Worm (Caenorhabditis elegans) whole organism, mixed stage, embryonic: Measurements from ENCODE around the gene C14A11.5.

Experiments used
- bed-3 ChIP-seq: fragments of 200-800 bp; sonication (Bioruptor generic); optimal IDR thresholded peaks from 3 replicates; lab custom pipeline; 2018; ENCODE audit warnings: mild to moderate bottlenecking, missing genetic modification characterization, moderate library complexity, missing compliant biosample characterization
- blmp-1 ChIP-seq: fragments of 150-350 bp; optimal IDR thresholded peaks from 2 replicates; lab custom pipeline; 2014; ENCODE audit warnings: missing biosample characterization, missing genetic modification characterization
- ceh-43 ChIP-seq: fragments of 200-800 bp; sonication (Bioruptor generic); optimal IDR thresholded peaks from 2 replicates; lab custom pipeline; 2018; ENCODE audit warnings: mild to moderate bottlenecking, missing genetic modification characterization, moderate library complexity, missing compliant biosample characterization
- ceh-83 ChIP-seq: fragments of 200-800 bp; sonication (Bioruptor generic); optimal IDR thresholded peaks from 2 replicates; lab custom pipeline; 2018; ENCODE audit warnings: mild to moderate bottlenecking, missing genetic modification characterization, missing compliant biosample characterization
- ces-1 ChIP-seq: fragments of 150-350 bp; optimal IDR thresholded peaks from 2 replicates; lab custom pipeline; 2014; ENCODE audit warnings: missing biosample characterization, missing genetic modification reagents, missing genetic modification characterization
- cnd-1 ChIP-seq: fragments of 200-800 bp; sonication (Bioruptor generic); optimal IDR thresholded peaks from 2 replicates; lab custom pipeline; 2018; ENCODE audit warnings: mild to moderate bottlenecking, missing genetic modification characterization, missing compliant biosample characterization
- drap-1 ChIP-seq: fragments of 200-800 bp; sonication (Bioruptor generic); optimal IDR thresholded peaks from 3 replicates; lab custom pipeline; 2018; ENCODE audit warnings: mild to moderate bottlenecking, missing genetic modification characterization, missing compliant biosample characterization
- elt-1 ChIP-seq: sonication (generic microtip); optimal IDR thresholded peaks from 2 replicates; lab custom pipeline; 2017; ENCODE audit warnings: missing genetic modification characterization, mild to moderate bottlenecking, missing compliant biosample characterization, antibody characterized with exemption, moderate library complexity, borderline replicate concordance; ENCODE audit not compliant: insufficient read depth
- elt-3 ChIP-seq: fragments of 150-350 bp; optimal IDR thresholded peaks from 2 replicates; lab custom pipeline; 2014; ENCODE audit warnings: missing biosample characterization, missing genetic modification characterization
- flh-1 ChIP-seq: fragments of 200-800 bp; sonication (Bioruptor generic); optimal IDR thresholded peaks from 2 replicates; lab custom pipeline; 2018; ENCODE audit warnings: mild to moderate bottlenecking, missing genetic modification characterization, moderate library complexity, missing compliant biosample characterization
- ham-2 ChIP-seq: fragments of 200-800 bp; sonication (Bioruptor generic); optimal IDR thresholded peaks from 2 replicates; lab custom pipeline; 2018; ENCODE audit warnings: mild to moderate bottlenecking, missing genetic modification characterization, missing compliant biosample characterization
- lin-13 ChIP-seq: fragments of 150-350 bp; optimal IDR thresholded peaks from 2 replicates; lab custom pipeline; 2014; ENCODE audit warnings: missing biosample characterization, missing genetic modification characterization
- lsy-2 ChIP-seq: fragments of 150-350 bp; optimal IDR thresholded peaks from 2 replicates; lab custom pipeline; 2014; ENCODE audit warnings: missing biosample characterization, missing genetic modification characterization
- mab-5 ChIP-seq: fragments of 150-350 bp; optimal IDR thresholded peaks from 2 replicates; lab custom pipeline; 2014; ENCODE audit warnings: missing biosample characterization, missing genetic modification characterization
- mls-2 ChIP-seq: sonication (generic microtip); optimal IDR thresholded peaks from 2 replicates; lab custom pipeline; 2016; ENCODE audit warnings: mild to moderate bottlenecking, missing genetic modification characterization, moderate library complexity, missing compliant biosample characterization
- sem-2 ChIP-seq: fragments of 200-800 bp; sonication (Bioruptor generic); optimal IDR thresholded peaks from 2 replicates; lab custom pipeline; 2018; ENCODE audit warnings: mild to moderate bottlenecking, missing genetic modification characterization, missing compliant biosample characterization
- snpc-4 ChIP-seq: fragments of 150-350 bp; optimal IDR thresholded peaks from 2 replicates; lab custom pipeline; 2014; ENCODE audit warnings: missing biosample characterization, missing genetic modification characterization
- sptf-1 ChIP-seq: sonication (generic microtip); optimal IDR thresholded peaks from 2 replicates; lab custom pipeline; 2017; ENCODE audit warnings: mild to moderate bottlenecking, missing genetic modification characterization, moderate library complexity, missing compliant biosample characterization
- unc-120 ChIP-seq: sonication (generic microtip); optimal IDR thresholded peaks from 2 replicates; lab custom pipeline; 2017; ENCODE audit warnings: missing genetic modification characterization, missing compliant biosample characterization; ENCODE audit not compliant: poor library complexity, severe bottlenecking
- unc-39 ChIP-seq: fragments of 150-350 bp; optimal IDR thresholded peaks from 2 replicates; lab custom pipeline; 2014; ENCODE audit warnings: missing biosample characterization, missing genetic modification characterization
- zip-8 ChIP-seq: fragments of 150-350 bp; optimal IDR thresholded peaks from 2 replicates; lab custom pipeline; 2014; ENCODE audit warnings: missing biosample characterization, missing genetic modification characterization

Gene C14A11.5

DNA sequence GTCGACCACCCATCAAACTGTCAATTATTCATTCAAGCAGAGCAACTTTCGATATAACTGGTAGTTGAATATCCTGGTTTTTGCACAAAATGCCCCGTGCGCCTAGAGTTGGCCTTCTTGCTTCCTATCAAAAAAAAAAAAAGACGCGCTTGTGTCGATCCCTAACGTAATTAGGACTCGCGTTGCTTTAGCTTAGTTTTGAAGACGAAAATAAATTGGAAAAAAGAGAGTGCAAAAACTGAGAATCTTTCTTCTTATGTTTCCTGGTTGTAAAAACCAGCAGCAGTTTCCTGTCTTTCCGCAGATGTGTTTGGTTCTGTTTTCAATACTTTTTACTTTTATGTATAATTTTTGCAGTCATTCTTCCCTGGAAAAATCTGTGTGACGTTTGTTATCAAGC lies 29.4 kb downstream of the C14A11.5 start:
- no peak for TF ChIP-seq unc-39 (tag; lab: Kevin White, UChicago)
- TF ChIP-seq ces-1 (GFP tag; lab: Kevin White, UChicago) = peak; percentile 66
- no peak for TF ChIP-seq ceh-83 (GFP tag; lab: Kevin White, UChicago)
- TF ChIP-seq elt-1 (tag; lab: Kevin White, UChicago) = no peak

DNA sequence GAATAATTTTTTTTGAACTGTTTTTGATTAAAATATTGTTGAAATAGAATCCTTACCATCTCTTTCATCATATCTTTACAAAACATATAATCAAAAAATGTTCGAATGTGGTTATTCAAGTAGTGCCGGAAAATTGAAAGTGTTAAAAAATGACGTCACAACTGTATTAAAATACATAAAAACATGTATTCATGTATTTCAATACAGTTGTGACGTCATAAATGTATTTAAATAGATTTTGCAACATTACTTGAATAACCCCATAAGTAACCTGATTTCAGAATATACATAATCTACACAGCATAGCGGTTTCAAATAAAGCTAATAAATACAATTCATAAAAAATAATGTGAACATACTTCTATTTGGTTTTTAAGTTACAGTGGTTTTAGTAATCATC lies 30.4 kb downstream of the C14A11.5 start:
- TF ChIP-seq sem-2 = no peak
- peak; percentile 96 for TF ChIP-seq zip-8 (tag; lab: Kevin White, UChicago)

DNA sequence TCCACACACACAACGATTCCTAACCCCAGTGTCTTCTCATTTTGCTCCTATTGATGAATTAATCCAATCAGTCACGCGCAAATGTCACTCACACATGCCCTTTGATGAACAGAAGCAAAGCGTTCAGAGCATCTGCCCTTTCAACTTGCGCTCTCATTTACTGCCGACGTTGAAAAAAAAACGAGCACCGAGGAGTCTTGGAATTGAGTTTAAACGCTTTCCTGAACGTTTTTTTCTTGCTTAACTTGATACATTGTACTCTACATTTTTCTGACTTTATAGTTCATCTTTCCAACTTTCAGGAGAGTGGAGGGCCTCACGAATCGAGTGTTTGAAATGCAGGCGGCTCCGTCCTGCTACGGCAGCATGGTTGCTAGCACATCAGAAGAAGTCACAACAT lies 35.6 kb downstream of the C14A11.5 start, which contains the start of gene cgef-1:
Gene cgef-1 (plus strand): TSS at position 301 of the 400 bp plus-strand sequence.
- TF ChIP-seq snpc-4 (tag; lab: Kevin White, UChicago) (no peak), ces-1 (GFP tag; lab: Kevin White, UChicago) (peak; percentile 75)
- TF ChIP-seq, all 35 proteins: peak for 1

ce11 chrX:2769685-2770084 lies 37.6 kb downstream of the C14A11.5 start, which contains the start of gene F55F1.2:
Gene F55F1.2 (minus strand): TSS chrX:2770060.
- TF ChIP-seq ceh-43 (GFP tag; lab: Kevin White, UChicago) = no peak
- no peak for TF ChIP-seq elt-3
- TF ChIP-seq sem-2 = no peak
- TF ChIP-seq drap-1 = no peak
- no peak for TF ChIP-seq mls-2 (tag; lab: Kevin White, UChicago)
- no peak for TF ChIP-seq sptf-1
- TF ChIP-seq mab-5 = no peak
- no peak for TF ChIP-seq ceh-83 (GFP tag; lab: Kevin White, UChicago)

- no peak for TF ChIP-seq elt-3
- TF ChIP-seq ces-1 (GFP tag; lab: Kevin White, UChicago) = peak; percentile 80
- TF ChIP-seq, all 35 proteins: peak for 1
Observed at ce11 chrX:2764278-2764677, 43.0 kb downstream of the C14A11.5 start.

ce11 chrX:2763476-2764268 lies 43.7 kb downstream of the C14A11.5 start, which contains the start of gene unc-2:
Gene unc-2 (minus strand): TSS chrX:2763526.
- TF ChIP-seq sem-2 (no peak), zip-8 (tag; lab: Kevin White, UChicago) (no peak), mls-2 (tag; lab: Kevin White, UChicago) (no peak), ham-2 (GFP tag; lab: Kevin White, UChicago) (no peak), flh-1 (GFP tag; lab: Kevin White, UChicago) (no peak), unc-120 (no peak), cnd-1 (tag; lab: Kevin White, UChicago) (no peak), ceh-83 (GFP tag; lab: Kevin White, UChicago) (no peak), bed-3 (GFP tag; lab: Kevin White, UChicago) (no peak), snpc-4 (tag; lab: Kevin White, UChicago) (no peak), drap-1 (no peak), blmp-1 (no peak), lin-13 (tag; lab: Kevin White, UChicago) (no peak), lsy-2 (no peak), mab-5 (no peak)
